Worm (Caenorhabditis elegans) whole organism, young adult: ENCODE measurements around the gene srj-50.

Source experiments
- ama-1 ChIP-seq, 3 experiments: fragments of 150-350 bp in 1 of 3; sonication (generic microtip) in 2 of 3; optimal IDR thresholded peaks; 2 replicates each; lab custom pipeline; 2014 to 2018; ENCODE audit warnings: missing biosample characterization in 2 of 3, missing genetic modification characterization in 2 of 3, missing genetic modification reagents in 2 of 3
- tbp1 ChIP-seq: fragments of 200-800 bp; sonication (Bioruptor generic); optimal IDR thresholded peaks from 2 replicates; lab custom pipeline; 2018; ENCODE audit warnings: mild to moderate bottlenecking, missing genetic modification characterization, missing compliant biosample characterization
- unc-130 ChIP-seq: sonication (generic microtip); optimal IDR thresholded peaks from 2 replicates; lab custom pipeline; 2016; ENCODE audit warnings: missing genetic modification reagents, missing genetic modification characterization, missing compliant biosample characterization

- TF ChIP-seq tbp1 = no peak
- TF ChIP-seq unc-130 (GFP tag; lab: Kevin White, UChicago) = no peak
- no peak for TF ChIP-seq ama-1 (optimal IDR thresholded peaks at IDR 0.05; lab: Kevin White, UChicago)
- no peak for TF ChIP-seq ama-1 (GFP tag; optimal IDR thresholded peaks at IDR 0.05; lab: Kevin White, UChicago)
Measured at ce11 chrV:2863033-2863432, 30.3 kb downstream of the srj-50 start, which contains the start of gene srh-272.
